Worm (Caenorhabditis elegans) whole organism, L4 larva: ENCODE data around the gene R10F2.6.

ENCODE experiments used
- T26A8.4 ChIP-seq: fragments of 200-800 bp; sonication (Bioruptor generic); IDR thresholded peaks from 2 replicates; pipeline ENCODE4 v1.3.6; 2022; ENCODE audit warnings: missing genetic modification characterization, missing compliant biosample characterization
- nhr-11 ChIP-seq: fragments of 150-350 bp; optimal IDR thresholded peaks from 2 replicates; lab custom pipeline; 2014; ENCODE audit warnings: missing biosample characterization, missing genetic modification characterization
- unc-62 ChIP-seq, 3 experiments: fragments of 150-350 bp in 1 of 3; sonication (generic microtip); optimal IDR thresholded peaks in 2 of 3; peaks in 1 of 3; 1 replicate in 1 of 3; 2 replicates in 2 of 3; lab custom pipeline; 2014 to 2017; ENCODE audit warnings: missing biosample characterization in 3 of 3, missing genetic modification characterization in 3 of 3, missing genetic modification reagents in 3 of 3, missing genotype in 1 of 3

ce11 chrIII:2992234-2992633 lies 48.3 kb upstream of the R10F2.6 start:
- TF ChIP-seq nhr-11 (tag; lab: Kevin White, UChicago): no peak
- no peak for TF ChIP-seq T26A8.4 (GFP tag; lab: Robert Waterston, UW)
- peak in 1 of 2 experiments; percentile 79 for TF ChIP-seq unc-62 (GFP tag; optimal IDR thresholded peaks at IDR 0.05 in 1 of 2; lab: Kevin White, UChicago)
- TF ChIP-seq unc-62 (tag; optimal IDR thresholded peaks at IDR 0.05; lab: Kevin White, UChicago): no peak
